Worm (Caenorhabditis elegans): ENCODE measurements around the gene C08F1.8.
"Not testable (repeated sequence)": the region's sequence is repeated elsewhere in the genome, so short reads cannot be mapped to it uniquely, and the experiment has no call there.

The C08F1.8 gene

DNA sequence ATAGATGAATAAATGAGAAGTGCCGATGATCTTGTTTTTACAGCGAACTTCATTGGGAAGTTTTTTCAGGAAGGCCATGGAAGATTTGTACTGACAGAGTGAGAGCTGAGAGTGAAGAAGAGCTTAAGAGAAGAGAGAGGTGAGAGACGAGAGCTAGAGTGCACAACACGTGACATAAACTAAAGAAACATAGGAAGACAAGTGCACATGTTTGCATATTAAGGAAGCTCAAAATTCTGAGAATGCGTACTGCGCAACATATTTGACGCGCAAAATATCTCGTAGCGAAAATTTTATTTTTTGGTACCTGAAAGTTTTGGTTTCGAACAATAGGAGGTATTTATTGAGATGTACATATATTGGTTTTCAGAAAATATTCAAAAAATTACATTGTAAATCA, at the start of gene C08F1.8:
Gene C08F1.8 (minus strand): TSS at position 101 of the 400 bp plus-strand sequence.
- TF ChIP-seq klf-2 (GFP tag; conservative IDR thresholded peaks at IDR 0.05), result no peak
- no peak for TF ChIP-seq flt-1 (GFP tag; IDR thresholded peaks at IDR 0.05)
- no peak for TF ChIP-seq med-1 (GFP tag; optimal IDR thresholded peaks at IDR 0.05; ENCODE audit: insufficient read depth)
- TF ChIP-seq ztf-23 (GFP tag; IDR thresholded peaks at IDR 0.05), result no peak

DNA sequence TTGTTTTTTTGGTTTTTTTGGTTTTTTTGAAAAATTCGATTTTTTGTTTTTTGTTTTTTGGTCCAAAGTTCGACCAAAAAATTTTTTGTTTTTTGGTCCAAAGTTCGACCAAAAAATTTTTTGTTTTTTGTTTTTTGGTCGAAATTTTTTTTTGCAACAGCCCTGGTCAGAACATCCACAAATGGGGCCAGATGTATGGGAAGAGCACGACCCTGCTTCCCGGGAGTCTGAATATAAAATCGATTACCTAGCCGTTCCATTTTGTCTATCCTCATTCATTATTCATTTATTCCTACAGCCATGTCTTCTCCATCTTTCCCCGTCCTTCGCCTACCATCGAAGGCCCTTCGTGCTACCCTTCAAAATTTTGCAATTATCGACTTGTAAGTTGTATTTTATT, 46.0 kb upstream of the C08F1.8 start, which contains the start of gene fbxb-95:
Gene fbxb-95 (plus strand): TSS at position 301 of the 400 bp plus-strand sequence.
- not testable (repeated sequence) for TF ChIP-seq ref-1 (GFP tag; conservative IDR thresholded peaks at IDR 0.05); cog-1 (tag; optimal IDR thresholded peaks at IDR 0.05); ztf-23 (GFP tag; IDR thresholded peaks at IDR 0.05)

DNA sequence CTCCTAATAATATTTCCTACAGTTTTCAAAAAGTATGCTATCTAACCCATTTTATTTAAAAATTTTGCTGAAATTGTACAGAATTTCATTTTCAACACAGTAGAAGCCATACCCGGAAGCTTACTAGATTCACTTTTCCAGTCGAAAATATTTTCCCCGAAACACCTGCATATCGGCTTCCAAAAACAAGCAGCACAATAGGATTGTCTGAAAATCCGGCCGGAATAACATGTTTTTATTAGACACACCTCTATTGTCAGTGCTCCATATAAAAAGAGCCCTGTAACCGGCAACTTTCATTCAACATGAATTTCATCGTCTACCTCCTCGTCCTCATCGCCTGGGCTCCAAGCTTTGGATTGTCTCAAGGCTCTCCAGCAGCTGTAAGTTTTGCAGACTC, 44.4 kb upstream of the C08F1.8 start, which contains the start of gene C52E2.2:
Gene C52E2.2 (plus strand): TSS at position 301 of the 400 bp plus-strand sequence.
- TF ChIP-seq cog-1 (tag; optimal IDR thresholded peaks at IDR 0.05), result no peak

DNA sequence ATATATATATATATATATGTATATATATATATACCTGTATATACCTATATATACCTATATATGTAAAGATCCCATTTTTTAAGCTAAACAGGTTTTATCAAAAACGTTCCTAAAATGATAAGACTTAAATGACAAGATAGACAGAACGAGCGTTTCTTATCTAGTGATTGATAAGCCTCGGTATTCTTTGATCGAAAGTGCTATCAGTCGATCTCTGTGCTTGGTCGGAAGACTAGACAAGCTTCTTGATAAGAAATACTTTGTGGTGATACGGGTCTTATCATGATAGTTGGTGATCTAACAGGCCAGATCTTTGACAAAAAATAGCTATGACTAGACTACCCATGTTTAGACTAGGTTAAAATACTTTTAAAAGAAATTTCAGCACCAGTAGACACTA, 43.6 kb upstream of the C08F1.8 start:
- no peak for TF ChIP-seq cog-1 (tag; optimal IDR thresholded peaks at IDR 0.05)
- no peak for TF ChIP-seq med-1 (GFP tag; optimal IDR thresholded peaks at IDR 0.05; ENCODE audit: insufficient read depth)
- no peak for TF ChIP-seq tab-1 (GFP tag; IDR thresholded peaks at IDR 0.05)

DNA sequence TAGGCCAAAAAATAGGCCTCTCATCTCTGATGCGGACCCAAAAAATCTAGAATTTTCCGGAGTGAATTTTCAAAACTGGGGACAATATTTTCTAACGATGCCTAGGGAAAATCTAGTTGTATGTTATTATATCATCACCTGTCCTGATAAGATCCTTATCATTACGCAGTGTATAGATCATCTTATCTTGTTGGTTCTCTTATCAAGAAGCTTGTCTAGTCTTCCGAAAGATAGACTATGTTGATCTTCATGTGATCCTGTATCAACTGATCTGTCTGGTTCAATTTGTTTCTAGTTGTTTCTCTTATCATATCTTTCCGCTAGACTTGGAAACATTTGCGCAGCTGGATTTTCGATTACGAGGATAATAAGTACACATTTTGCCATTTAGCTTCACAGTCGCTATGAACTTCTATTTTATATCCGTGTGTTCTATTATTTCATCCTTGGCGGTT, 42.8 kb upstream of the C08F1.8 start, which contains the start of gene C52E2.3:
Gene C52E2.3 (plus strand): TSS at position 405 of the 455 bp plus-strand sequence.
- TF ChIP-seq flt-1 (GFP tag; IDR thresholded peaks at IDR 0.05), result no peak
- TF ChIP-seq tab-1 (GFP tag; IDR thresholded peaks at IDR 0.05), result no peak
- no peak for TF ChIP-seq T22C8.4 (GFP tag; IDR thresholded peaks at IDR 0.05)
- TF ChIP-seq cog-1 (tag; optimal IDR thresholded peaks at IDR 0.05), result no peak
- TF ChIP-seq ztf-29 (GFP tag; IDR thresholded peaks at IDR 0.05), result no peak
- no peak for TF ChIP-seq ref-1 (GFP tag; conservative IDR thresholded peaks at IDR 0.05)
- no peak for TF ChIP-seq med-1 (GFP tag; optimal IDR thresholded peaks at IDR 0.05; ENCODE audit: insufficient read depth)
- TF ChIP-seq klf-2 (GFP tag; conservative IDR thresholded peaks at IDR 0.05), result no peak
- TF ChIP-seq ztf-23 (GFP tag; IDR thresholded peaks at IDR 0.05), result no peak

DNA sequence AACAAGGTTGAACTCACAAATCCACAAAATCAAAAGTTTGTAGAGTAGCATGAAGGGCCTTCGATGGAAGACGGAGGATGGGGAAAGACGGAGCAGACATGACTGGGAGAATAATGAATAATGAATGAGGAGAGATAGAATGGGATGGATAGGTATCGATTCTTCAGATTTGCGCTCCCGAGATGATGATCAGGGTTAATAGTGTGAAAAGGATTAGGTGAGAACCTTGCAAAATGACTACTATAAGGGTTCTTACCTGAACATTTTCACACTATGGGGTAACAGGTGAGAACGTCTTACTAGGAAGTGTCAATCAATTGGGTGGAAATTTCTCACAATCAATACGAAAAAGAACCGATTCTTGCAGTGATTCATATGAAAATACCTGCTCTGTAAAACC, 42.2 kb upstream of the C08F1.8 start, which contains the start of gene fbxb-96:
Gene fbxb-96 (minus strand): TSS at position 101 of the 400 bp plus-strand sequence.
- TF ChIP-seq tab-1 (GFP tag; IDR thresholded peaks at IDR 0.05), result no peak
- no peak for TF ChIP-seq cog-1 (tag; optimal IDR thresholded peaks at IDR 0.05)
- TF ChIP-seq T22C8.4 (GFP tag; IDR thresholded peaks at IDR 0.05), result no peak
- TF ChIP-seq flt-1 (GFP tag; IDR thresholded peaks at IDR 0.05), result no peak
- TF ChIP-seq klf-2 (GFP tag; conservative IDR thresholded peaks at IDR 0.05), result no peak
- no peak for TF ChIP-seq ztf-29 (GFP tag; IDR thresholded peaks at IDR 0.05)
- no peak for TF ChIP-seq ref-1 (GFP tag; conservative IDR thresholded peaks at IDR 0.05)
- TF ChIP-seq ztf-23 (GFP tag; IDR thresholded peaks at IDR 0.05), result no peak
- no peak for TF ChIP-seq med-1 (GFP tag; optimal IDR thresholded peaks at IDR 0.05; ENCODE audit: insufficient read depth)

DNA sequence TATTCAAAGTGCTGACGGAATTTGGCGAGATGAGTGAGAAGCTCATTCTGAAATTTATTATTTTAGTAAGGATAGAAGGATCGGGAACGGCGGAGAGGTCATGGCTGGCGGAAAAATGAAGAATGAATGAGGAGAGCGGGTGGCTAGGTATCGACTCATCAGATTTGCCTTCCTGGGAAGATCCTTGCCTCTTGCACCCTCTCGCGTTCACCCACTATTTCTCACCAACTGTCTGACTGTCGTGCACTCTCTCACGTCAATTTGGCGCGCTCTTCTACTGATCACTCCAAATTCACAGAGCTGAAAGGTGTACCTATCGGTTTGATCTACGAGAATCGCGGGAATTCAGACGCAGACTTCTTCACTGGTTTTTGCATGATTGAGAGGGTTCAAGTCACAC, 40.0 kb upstream of the C08F1.8 start, which contains the start of gene fbxb-97:
Gene fbxb-97 (minus strand): TSS at position 53 of the 400 bp plus-strand sequence.
- TF ChIP-seq T22C8.4 (GFP tag; IDR thresholded peaks at IDR 0.05), result no peak
- no peak for TF ChIP-seq tab-1 (GFP tag; IDR thresholded peaks at IDR 0.05)
- no peak for TF ChIP-seq cog-1 (tag; optimal IDR thresholded peaks at IDR 0.05)
- TF ChIP-seq med-1 (GFP tag; optimal IDR thresholded peaks at IDR 0.05; ENCODE audit: insufficient read depth), result no peak
- no peak for TF ChIP-seq flt-1 (GFP tag; IDR thresholded peaks at IDR 0.05)

DNA sequence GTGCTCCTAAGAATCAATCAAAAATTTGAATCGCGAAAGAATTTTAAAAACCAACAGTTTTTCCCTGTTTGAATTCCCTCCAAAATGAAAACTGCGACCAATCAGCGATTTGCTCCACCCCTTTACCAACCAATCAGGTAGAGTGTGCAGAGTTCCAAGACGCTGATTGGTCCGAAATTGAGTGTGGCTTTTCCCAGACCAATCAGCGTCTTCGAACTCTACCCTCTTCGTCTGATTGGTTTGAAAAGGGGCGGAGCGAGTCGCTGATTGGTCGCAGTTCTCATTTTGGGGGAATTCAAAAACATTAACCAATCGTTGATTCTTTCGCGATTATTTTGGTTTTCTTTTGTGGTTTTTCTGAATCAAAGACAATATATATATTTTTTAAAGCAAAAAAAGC, 36.4 kb upstream of the C08F1.8 start:
- TF ChIP-seq tab-1 (GFP tag; IDR thresholded peaks at IDR 0.05), result no peak
- no peak for TF ChIP-seq cog-1 (tag; optimal IDR thresholded peaks at IDR 0.05)
- TF ChIP-seq T22C8.4 (GFP tag; IDR thresholded peaks at IDR 0.05), result no peak
- no peak for TF ChIP-seq klf-2 (GFP tag; conservative IDR thresholded peaks at IDR 0.05)
- TF ChIP-seq ref-1 (GFP tag; conservative IDR thresholded peaks at IDR 0.05), result no peak
- TF ChIP-seq flt-1 (GFP tag; IDR thresholded peaks at IDR 0.05), result no peak
- TF ChIP-seq ztf-23 (GFP tag; IDR thresholded peaks at IDR 0.05), result no peak

DNA sequence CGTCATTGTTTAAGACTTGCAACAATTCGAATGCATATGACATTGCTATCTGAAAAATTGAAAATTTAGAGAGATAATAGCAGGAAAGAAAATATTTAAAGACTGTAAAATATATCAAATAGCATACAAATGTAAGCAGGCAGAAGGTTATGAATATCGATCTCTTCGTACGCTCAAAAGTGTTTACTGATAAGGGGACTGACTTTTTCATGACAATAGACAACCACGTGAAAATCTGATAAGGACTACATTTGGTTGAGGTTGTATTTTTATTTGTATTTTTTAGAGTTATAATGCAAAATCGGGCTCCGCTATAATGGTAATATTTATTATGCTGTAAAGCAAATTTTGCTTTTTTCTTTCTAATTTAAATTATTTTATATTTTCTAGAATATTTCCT, 34.8 kb upstream of the C08F1.8 start, which contains the start of the genes C52E2.5 and C52E2.4:
Gene C52E2.5 (minus strand): TSS at position 43 of the 400 bp plus-strand sequence.
Gene C52E2.4 (plus strand): TSS at position 252 of the 400 bp plus-strand sequence.
- TF ChIP-seq ztf-23 (GFP tag; IDR thresholded peaks at IDR 0.05) (no peak), cog-1 (tag; optimal IDR thresholded peaks at IDR 0.05) (no peak), ref-1 (GFP tag; conservative IDR thresholded peaks at IDR 0.05) (no peak), ztf-29 (GFP tag; IDR thresholded peaks at IDR 0.05) (no peak), T22C8.4 (GFP tag; IDR thresholded peaks at IDR 0.05) (no peak), med-1 (GFP tag; optimal IDR thresholded peaks at IDR 0.05; ENCODE audit: insufficient read depth) (no peak), tab-1 (GFP tag; IDR thresholded peaks at IDR 0.05) (no peak)

DNA sequence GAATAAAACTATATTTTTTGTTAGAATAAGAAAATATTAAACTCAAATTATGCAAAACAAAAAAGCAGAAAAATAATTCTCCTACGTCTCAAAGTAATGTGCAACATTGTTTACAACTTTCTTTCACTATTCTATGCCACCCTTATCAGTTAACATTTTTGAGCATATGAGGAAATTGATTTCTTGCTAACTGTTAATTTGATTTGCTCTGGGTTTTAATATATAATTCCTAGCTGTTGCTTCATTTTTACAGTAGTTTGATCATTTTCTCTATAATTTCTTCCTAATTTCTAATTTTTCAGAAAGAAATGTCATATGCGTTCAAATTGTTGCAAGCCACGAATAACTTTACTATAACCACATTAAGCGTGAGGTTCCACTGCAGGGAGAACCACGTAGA, 28.1 kb upstream of the C08F1.8 start, which contains the start of gene T08E11.1:
Gene T08E11.1 (plus strand): TSS at position 301 of the 400 bp plus-strand sequence.
- TF ChIP-seq tab-1 (GFP tag; IDR thresholded peaks at IDR 0.05), result no peak
- no peak for TF ChIP-seq med-1 (GFP tag; optimal IDR thresholded peaks at IDR 0.05; ENCODE audit: insufficient read depth)
- no peak for TF ChIP-seq klf-2 (GFP tag; conservative IDR thresholded peaks at IDR 0.05)
- TF ChIP-seq ztf-29 (GFP tag; IDR thresholded peaks at IDR 0.05), result no peak
- TF ChIP-seq cog-1 (tag; optimal IDR thresholded peaks at IDR 0.05), result no peak
- TF ChIP-seq T22C8.4 (GFP tag; IDR thresholded peaks at IDR 0.05), result no peak
- no peak for TF ChIP-seq ref-1 (GFP tag; conservative IDR thresholded peaks at IDR 0.05)
- TF ChIP-seq flt-1 (GFP tag; IDR thresholded peaks at IDR 0.05), result no peak
- TF ChIP-seq ztf-23 (GFP tag; IDR thresholded peaks at IDR 0.05), result no peak
